Fruit fly (Drosophila melanogaster): ENCODE measurements around the gene CG17195.

DNA sequence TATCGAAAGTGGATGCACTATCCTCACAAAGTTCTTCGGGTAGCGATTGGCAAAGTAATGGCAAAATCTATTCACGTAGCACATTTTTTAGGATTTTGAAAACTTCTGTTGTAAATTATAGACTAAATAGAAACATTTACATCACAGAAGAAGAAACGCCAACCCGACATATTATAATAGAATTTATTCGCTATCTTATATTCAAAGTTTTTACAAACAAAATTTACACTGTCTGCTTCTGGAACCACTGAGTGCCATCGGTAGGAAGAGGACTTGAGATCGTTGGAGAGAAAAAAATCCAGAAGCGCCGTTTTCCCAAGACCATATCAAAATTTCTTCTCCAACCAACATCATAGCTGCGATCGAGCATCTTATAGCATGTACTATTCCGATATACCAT is at the start of gene CG17195:
- TF ChIP-seq ttk (optimal IDR thresholded peaks at IDR 0.05) (no peak), psq (optimal IDR thresholded peaks at IDR 0.05) (no peak), Sin3A (optimal IDR thresholded peaks at IDR 0.05) (no peak)
